Worm (Caenorhabditis elegans) whole organism, young adult: ENCODE measurements around the gene sru-20.
"Not testable (repeated sequence)": the region's sequence is repeated elsewhere in the genome, so short reads cannot be mapped to it uniquely, and the experiment has no call there.

ENCODE experiments used
- B0019.2 ChIP-seq: fragments of 200-800 bp; sonication (Bioruptor generic); conservative IDR thresholded peaks from 2 replicates; pipeline ENCODE4 v1.3.6; 2022; ENCODE audit warnings: missing genetic modification reagents, missing genetic modification characterization, missing compliant biosample characterization
- C17E4.6 ChIP-seq: fragments of 200-800 bp; sonication (Bioruptor generic); IDR thresholded peaks from 2 replicates; pipeline ENCODE4 v1.3.6; 2022; ENCODE audit warnings: missing genetic modification reagents, missing genetic modification characterization, missing compliant biosample characterization
- F23B12.7 ChIP-seq: sonication (generic microtip); optimal IDR thresholded peaks from 2 replicates; lab custom pipeline; 2017; ENCODE audit warnings: missing genetic modification characterization, mild to moderate bottlenecking, missing compliant biosample characterization, antibody characterized with exemption, moderate library complexity; ENCODE audit not compliant: insufficient read depth
- F49E8.2 ChIP-seq: sonication (generic microtip); optimal IDR thresholded peaks from 3 replicates; lab custom pipeline; 2017; ENCODE audit warnings: missing genetic modification characterization, mild to moderate bottlenecking, missing compliant biosample characterization, antibody characterized with exemption, moderate library complexity; ENCODE audit not compliant: insufficient read depth
- F57A8.1 ChIP-seq: fragments of 200-800 bp; sonication (Bioruptor generic); optimal IDR thresholded peaks from 2 replicates; lab custom pipeline; 2018; ENCODE audit warnings: mild to moderate bottlenecking, missing genetic modification characterization, moderate library complexity, missing compliant biosample characterization
- Y53F4B.3 ChIP-seq: fragments of 200-800 bp; sonication (Bioruptor generic); IDR thresholded peaks from 2 replicates; pipeline ENCODE4 v1.3.6; 2022; ENCODE audit warnings: missing genetic modification reagents, missing genetic modification characterization, missing compliant biosample characterization
- aptf-2 ChIP-seq: fragments of 200-800 bp; sonication (Bioruptor generic); conservative IDR thresholded peaks from 2 replicates; pipeline ENCODE4 v1.3.6; 2022; ENCODE audit warnings: missing genetic modification reagents, missing genetic modification characterization, missing compliant biosample characterization
- aptf-3 ChIP-seq: fragments of 200-800 bp; sonication (Bioruptor generic); IDR thresholded peaks from 2 replicates; pipeline ENCODE4 v1.3.6; 2022; ENCODE audit warnings: missing genetic modification characterization, missing compliant biosample characterization
- atf-7 ChIP-seq: sonication (generic microtip); optimal IDR thresholded peaks from 2 replicates; lab custom pipeline; 2017; ENCODE audit warnings: mild to moderate bottlenecking, missing genetic modification characterization, missing compliant biosample characterization
- attf-5 ChIP-seq: fragments of 200-800 bp; sonication (Bioruptor generic); optimal IDR thresholded peaks from 2 replicates; lab custom pipeline; 2018; ENCODE audit warnings: mild to moderate bottlenecking, missing genetic modification characterization, missing compliant biosample characterization
- bed-1 ChIP-seq: fragments of 200-800 bp; sonication (Bioruptor generic); IDR thresholded peaks from 2 replicates; pipeline ENCODE4 v1.3.6; 2022; ENCODE audit warnings: missing genetic modification reagents, missing genetic modification characterization, missing compliant biosample characterization
- cebp-2 ChIP-seq: fragments of 200-800 bp; sonication (Bioruptor generic); IDR thresholded peaks from 2 replicates; pipeline ENCODE4 v1.3.6; 2022; ENCODE audit warnings: missing genetic modification characterization, missing compliant biosample characterization
- ceh-79 ChIP-seq: sonication (generic microtip); optimal IDR thresholded peaks from 2 replicates; lab custom pipeline; 2017; ENCODE audit warnings: mild to moderate bottlenecking, missing genetic modification characterization, missing compliant biosample characterization
- ceh-91 ChIP-seq: fragments of 200-800 bp; sonication (Bioruptor generic); IDR thresholded peaks from 2 replicates; pipeline ENCODE4 v1.3.6; 2022; ENCODE audit warnings: missing genetic modification reagents, missing genetic modification characterization, missing compliant biosample characterization
- chd-7 ChIP-seq: sonication (generic microtip); optimal IDR thresholded peaks from 2 replicates; lab custom pipeline; 2016; ENCODE audit warnings: mild to moderate bottlenecking, missing genetic modification characterization, moderate library complexity, missing compliant biosample characterization
- die-1 ChIP-seq: sonication (generic microtip); optimal IDR thresholded peaks from 2 replicates; lab custom pipeline; 2016; ENCODE audit warnings: missing genotype, mild to moderate bottlenecking, missing genetic modification characterization, missing compliant biosample characterization
- dox-1 ChIP-seq: fragments of 200-800 bp; sonication (Bioruptor generic); IDR thresholded peaks from 2 replicates; pipeline ENCODE4 v1.3.6; 2022; ENCODE audit warnings: missing genetic modification reagents, missing genetic modification characterization, missing compliant biosample characterization
- efl-1 ChIP-seq: fragments of 150-350 bp; optimal IDR thresholded peaks from 2 replicates; lab custom pipeline; 2014; ENCODE audit warnings: missing biosample characterization, missing genetic modification reagents, missing genetic modification characterization
- egl-44 ChIP-seq: fragments of 200-800 bp; sonication (Bioruptor generic); IDR thresholded peaks from 2 replicates; pipeline ENCODE4 v1.3.6; 2022; ENCODE audit warnings: missing genetic modification reagents, missing genetic modification characterization, missing compliant biosample characterization
- gei-17 ChIP-seq: fragments of 200-800 bp; sonication (Bioruptor generic); optimal IDR thresholded peaks from 2 replicates; lab custom pipeline; 2018; ENCODE audit warnings: mild to moderate bottlenecking, missing genetic modification characterization, missing compliant biosample characterization
- hlh-12 ChIP-seq: sonication (generic microtip); optimal IDR thresholded peaks from 2 replicates; lab custom pipeline; 2016; ENCODE audit warnings: missing genetic modification characterization, missing compliant biosample characterization
- let-526 ChIP-seq: fragments of 200-800 bp; sonication (Bioruptor generic); IDR thresholded peaks from 2 replicates; pipeline ENCODE4 v1.3.6; 2022; ENCODE audit warnings: missing genetic modification reagents, missing genetic modification characterization, missing compliant biosample characterization
- lsl-1 ChIP-seq: fragments of 200-800 bp; sonication (Bioruptor generic); optimal IDR thresholded peaks from 2 replicates; lab custom pipeline; 2018; ENCODE audit warnings: mild to moderate bottlenecking, missing genetic modification characterization, moderate library complexity, missing compliant biosample characterization
- madf-8 ChIP-seq: fragments of 200-800 bp; sonication (Bioruptor generic); conservative IDR thresholded peaks from 2 replicates; pipeline ENCODE4 v1.3.6; 2022; ENCODE audit warnings: missing genetic modification reagents, missing genetic modification characterization, missing compliant biosample characterization
- mcd-1 ChIP-seq: fragments of 200-800 bp; sonication (Bioruptor generic); IDR thresholded peaks from 2 replicates; pipeline ENCODE4 v1.3.6; 2022; ENCODE audit warnings: missing genetic modification reagents, missing genetic modification characterization, missing compliant biosample characterization
- mxl-1 ChIP-seq: sonication (generic microtip); optimal IDR thresholded peaks from 2 replicates; lab custom pipeline; 2016; ENCODE audit warnings: missing genetic modification characterization, missing compliant biosample characterization
- nfya-2 ChIP-seq: fragments of 200-800 bp; sonication (Bioruptor generic); IDR thresholded peaks from 2 replicates; pipeline ENCODE4 v1.3.6; 2022; ENCODE audit warnings: missing genetic modification reagents, missing genetic modification characterization, missing compliant biosample characterization
- nfyb-1 ChIP-seq: fragments of 200-800 bp; sonication (Bioruptor generic); IDR thresholded peaks from 2 replicates; pipeline ENCODE4 v1.3.6; 2022; ENCODE audit warnings: missing genetic modification reagents, missing genetic modification characterization, missing compliant biosample characterization
- nhr-80 ChIP-seq: sonication (generic microtip); optimal IDR thresholded peaks from 2 replicates; lab custom pipeline; 2016; ENCODE audit warnings: missing genetic modification characterization, missing compliant biosample characterization
- nhr-90 ChIP-seq: sonication (generic microtip); optimal IDR thresholded peaks from 2 replicates; lab custom pipeline; 2016; ENCODE audit warnings: missing genotype, mild to moderate bottlenecking, missing genetic modification characterization, missing compliant biosample characterization
- rec-8 ChIP-seq, 2 experiments: sonication (generic microtip); optimal IDR thresholded peaks; 2 replicates each; lab custom pipeline; 2016; ENCODE audit warnings: mild to moderate bottlenecking in 2 of 2, missing genetic modification characterization in 2 of 2, missing genetic modification reagents in 2 of 2, missing genotype in 2 of 2, missing biosample characterization in 1 of 2, missing compliant biosample characterization in 1 of 2, moderate library complexity in 1 of 2
- xnd-1 ChIP-seq: sonication (generic microtip); optimal IDR thresholded peaks from 2 replicates; lab custom pipeline; 2016; ENCODE audit warnings: missing genotype, missing genetic modification reagents, missing genetic modification characterization, missing compliant biosample characterization
- zim-3 ChIP-seq: sonication (generic microtip); optimal IDR thresholded peaks from 2 replicates; lab custom pipeline; 2017; ENCODE audit warnings: mild to moderate bottlenecking, missing genetic modification characterization, moderate library complexity, missing compliant biosample characterization
- ztf-18 ChIP-seq: sonication (generic microtip); optimal IDR thresholded peaks from 2 replicates; lab custom pipeline; 2016; ENCODE audit warnings: missing genotype, mild to moderate bottlenecking, missing genetic modification characterization, missing compliant biosample characterization
- ztf-25 ChIP-seq: fragments of 200-800 bp; sonication (Bioruptor generic); IDR thresholded peaks from 2 replicates; pipeline ENCODE4 v1.3.6; 2022; ENCODE audit warnings: missing genetic modification reagents, missing genetic modification characterization, missing compliant biosample characterization
- ztf-26 ChIP-seq: sonication (generic microtip); optimal IDR thresholded peaks from 2 replicates; lab custom pipeline; 2017; ENCODE audit warnings: missing genetic modification characterization, missing compliant biosample characterization

Gene sru-20

ce11 chrIV:12498238-12498637 is 2.9 kb downstream of the sru-20 start, which contains the start of gene sru-19:
Gene sru-19, plus strand, starts transcription at chrIV:12498538.
- no peak for TF ChIP-seq lsl-1 (GFP tag; lab: Kevin White, UChicago)
- TF ChIP-seq efl-1 (GFP tag; lab: Kevin White, UChicago): no peak
- no peak for TF ChIP-seq nhr-90 (tag; lab: Kevin White, UChicago)
- TF ChIP-seq aptf-2 (GFP tag; lab: Robert Waterston, UW): no peak
- no peak for TF ChIP-seq aptf-3 (GFP tag; lab: Robert Waterston, UW)
- TF ChIP-seq nfyb-1 (GFP tag; lab: Robert Waterston, UW): no peak
- TF ChIP-seq zim-3 (tag; lab: Kevin White, UChicago): no peak
- no peak for TF ChIP-seq madf-8 (GFP tag; lab: Robert Waterston, UW)
- no peak for TF ChIP-seq Y53F4B.3 (GFP tag; lab: Robert Waterston, UW)
- TF ChIP-seq ceh-79 (tag; lab: Kevin White, UChicago): no peak
- TF ChIP-seq F57A8.1 (GFP tag; lab: Kevin White, UChicago): no peak
- TF ChIP-seq nhr-80: no peak
- TF ChIP-seq nfya-2 (GFP tag; lab: Robert Waterston, UW): no peak
- no peak for TF ChIP-seq gei-17
- TF ChIP-seq B0019.2 (GFP tag; lab: Robert Waterston, UW): no peak

DNA sequence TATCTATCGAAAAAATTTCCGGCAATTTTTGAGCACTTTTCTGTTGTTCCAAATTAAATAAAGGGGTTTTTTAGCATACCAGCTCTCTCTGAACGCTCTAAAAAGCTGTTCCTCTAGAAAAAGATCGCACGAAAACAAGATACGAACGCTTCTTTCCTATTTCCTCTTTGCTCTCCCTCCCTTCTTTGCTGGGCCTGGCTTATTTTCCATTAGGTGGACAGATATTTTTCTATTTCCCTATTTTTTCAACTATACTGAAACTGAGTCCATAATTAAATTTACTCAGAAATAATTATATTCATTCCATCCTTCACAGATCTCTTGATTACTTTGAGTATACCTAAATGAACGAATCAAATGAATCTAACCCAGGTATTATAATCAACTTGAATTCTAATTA is 6.7 kb downstream of the sru-20 start, which contains the start of gene sru-18:
Gene sru-18, plus strand, starts transcription at position 301 of the 400 bp plus-strand sequence.
- TF ChIP-seq dox-1 (GFP tag; lab: Robert Waterston, UW): no peak
- TF ChIP-seq attf-5 (GFP tag; lab: Kevin White, UChicago): no peak
- TF ChIP-seq ztf-25 (GFP tag; lab: Robert Waterston, UW): no peak
- no peak for TF ChIP-seq ztf-18 (tag; lab: Kevin White, UChicago)
- no peak for TF ChIP-seq nhr-80
- no peak for TF ChIP-seq ceh-91 (GFP tag; lab: Robert Waterston, UW)
- no peak for TF ChIP-seq mxl-1 (tag; lab: Kevin White, UChicago)
- TF ChIP-seq egl-44 (GFP tag; lab: Robert Waterston, UW): no peak
- TF ChIP-seq mcd-1 (GFP tag; lab: Robert Waterston, UW): no peak
- TF ChIP-seq chd-7 (tag; lab: Kevin White, UChicago): no peak
- no peak for TF ChIP-seq cebp-2 (GFP tag; lab: Robert Waterston, UW)
- TF ChIP-seq C17E4.6 (GFP tag; lab: Robert Waterston, UW): no peak
- TF ChIP-seq rec-8 (tag; optimal IDR thresholded peaks at IDR 0.05; lab: Kevin White, UChicago): no peak
- no peak for TF ChIP-seq xnd-1 (tag; lab: Kevin White, UChicago)
- no peak for TF ChIP-seq hlh-12
- TF ChIP-seq let-526 (GFP tag; lab: Robert Waterston, UW): no peak
- TF ChIP-seq ztf-26 (tag; lab: Kevin White, UChicago): no peak
- no peak for TF ChIP-seq F49E8.2 (tag; lab: Kevin White, UChicago)
- TF ChIP-seq die-1 (tag; lab: Kevin White, UChicago): no peak

ce11 chrIV:12505397-12505796 is 10.1 kb downstream of the sru-20 start, which contains the start of gene sru-17:
Gene sru-17, plus strand, starts transcription at chrIV:12505697.
- not testable (repeated sequence) for TF ChIP-seq bed-1 (GFP tag; lab: Robert Waterston, UW); atf-7; F23B12.7 (tag; lab: Kevin White, UChicago)
